Fruit fly (Drosophila melanogaster) whole organism, adult: Measurements from ENCODE around the gene His3.3A.

Experiments used
- CG12768 ChIP-seq: fragments of 200-800 bp; sonication (Bioruptor generic); optimal IDR thresholded peaks from 2 replicates; lab custom pipeline; 2017; ENCODE audit warnings: missing biosample characterization, missing genetic modification characterization, mild to moderate bottlenecking, moderate library complexity, missing genetic modification reagents
- CG14711 ChIP-seq: fragments of 200-800 bp; sonication (Bioruptor generic); optimal IDR thresholded peaks from 2 replicates; lab custom pipeline; 2018; ENCODE audit warnings: missing biosample characterization, mild to moderate bottlenecking, missing genetic modification characterization, moderate library complexity
- CG1620 ChIP-seq: fragments of 200-800 bp; sonication (Bioruptor generic); optimal IDR thresholded peaks from 2 replicates; lab custom pipeline; 2016; ENCODE audit warnings: missing biosample characterization, missing genetic modification characterization
- CG33017 ChIP-seq: fragments of 200-800 bp; sonication (Bioruptor generic); optimal IDR thresholded peaks from 2 replicates; lab custom pipeline; 2018; ENCODE audit warnings: missing biosample characterization, mild to moderate bottlenecking, missing genetic modification characterization, moderate library complexity
- CG5204 ChIP-seq: fragments of 200-800 bp; sonication (Bioruptor generic); optimal IDR thresholded peaks from 2 replicates; lab custom pipeline; 2016; ENCODE audit warnings: missing biosample characterization, missing genetic modification characterization
- CG7045 ChIP-seq: fragments of 200-800 bp; sonication (Bioruptor generic); optimal IDR thresholded peaks from 2 replicates; lab custom pipeline; 2017; ENCODE audit warnings: missing biosample characterization, mild to moderate bottlenecking, missing genetic modification characterization
- Crg-1 ChIP-seq: fragments of 200-800 bp; sonication (Bioruptor generic); optimal IDR thresholded peaks from 2 replicates; lab custom pipeline; 2016; ENCODE audit warnings: missing biosample characterization, missing genetic modification characterization
- Hr96 ChIP-seq: fragments of 200-800 bp; sonication (Bioruptor generic); optimal IDR thresholded peaks from 2 replicates; lab custom pipeline; 2016; ENCODE audit warnings: missing biosample characterization, missing genetic modification characterization
- Mnt ChIP-seq: fragments of 200-800 bp; sonication (Bioruptor generic); optimal IDR thresholded peaks from 2 replicates; lab custom pipeline; 2016; ENCODE audit warnings: missing biosample characterization, mild to moderate bottlenecking, missing genetic modification characterization
- cic ChIP-seq: fragments of 200-800 bp; sonication (Bioruptor generic); optimal IDR thresholded peaks from 2 replicates; lab custom pipeline; 2017; ENCODE audit warnings: missing biosample characterization, mild to moderate bottlenecking, missing genetic modification characterization, moderate library complexity
- cnc ChIP-seq, 2 experiments: fragments of >200 bp; optimal IDR thresholded peaks; 2 replicates each; lab custom pipeline; 2017
- ovo ChIP-seq: fragments of 200-800 bp; sonication (Bioruptor generic); optimal IDR thresholded peaks from 2 replicates; lab custom pipeline; 2016; ENCODE audit warnings: missing biosample characterization, missing genetic modification characterization
- pad ChIP-seq: fragments of 200-800 bp; sonication (Bioruptor generic); optimal IDR thresholded peaks from 3 replicates; lab custom pipeline; 2017; ENCODE audit warnings: missing biosample characterization, missing genetic modification characterization, mild to moderate bottlenecking, moderate library complexity, missing genetic modification reagents
- toe ChIP-seq: fragments of 200-800 bp; sonication (Bioruptor generic); optimal IDR thresholded peaks from 2 replicates; lab custom pipeline; 2016; ENCODE audit warnings: missing biosample characterization, missing genetic modification characterization

DNA sequence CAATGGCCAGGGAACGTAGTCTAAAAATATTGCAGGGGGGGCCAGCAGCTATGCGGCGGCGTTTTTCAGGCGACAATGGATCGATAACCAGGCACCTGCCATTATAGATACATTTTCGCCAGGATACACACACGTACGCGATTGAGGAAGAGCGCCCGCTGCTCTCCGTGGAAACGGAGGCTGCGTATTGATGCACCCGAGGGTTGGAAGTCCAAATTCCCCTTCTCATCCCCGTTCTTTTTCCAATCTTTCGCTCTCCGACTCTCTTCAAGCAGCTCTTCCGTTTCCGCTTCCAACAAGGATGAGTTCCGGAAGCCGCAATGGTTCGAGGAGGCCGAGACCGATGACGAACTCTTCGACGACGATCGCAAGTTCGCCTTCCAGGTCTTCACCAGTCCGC, 41.9 kb downstream of the His3.3A start:
- TF ChIP-seq Mnt (GFP tag; lab: Kevin White, UChicago) = no peak
- no peak for TF ChIP-seq CG7045 (GFP tag; lab: Kevin White, UChicago)
- TF ChIP-seq CG33017 (tag; lab: Kevin White, UChicago) = no peak
- TF ChIP-seq pad = no peak
- no peak for TF ChIP-seq ovo (GFP tag; lab: Kevin White, UChicago)
- TF ChIP-seq cic (GFP tag; lab: Kevin White, UChicago) = no peak
- no peak for TF ChIP-seq Hr96
- no peak for TF ChIP-seq CG5204 (GFP tag; lab: Kevin White, UChicago)
- no peak for TF ChIP-seq toe (GFP tag; lab: Kevin White, UChicago)
- no peak for TF ChIP-seq Crg-1
- TF ChIP-seq cnc (optimal IDR thresholded peaks at IDR 0.05; lab: Kevin White, UChicago) = no peak
- no peak for TF ChIP-seq CG14711 (tag; lab: Kevin White, UChicago)
- no peak for TF ChIP-seq CG1620 (GFP tag; lab: Kevin White, UChicago)
- no peak for TF ChIP-seq CG12768
